Worm (Caenorhabditis elegans) whole organism, L2 larva: ENCODE measurements around the gene sqst-5.

Experiments
- mab-5 ChIP-seq: fragments of 150-350 bp; optimal IDR thresholded peaks from 2 replicates; lab custom pipeline; 2014; ENCODE audit warnings: missing biosample characterization, missing genetic modification characterization
- unc-62 ChIP-seq: fragments of 150-350 bp; optimal IDR thresholded peaks from 2 replicates; lab custom pipeline; 2014; ENCODE audit warnings: missing biosample characterization, missing genetic modification reagents, missing genetic modification characterization

DNA sequence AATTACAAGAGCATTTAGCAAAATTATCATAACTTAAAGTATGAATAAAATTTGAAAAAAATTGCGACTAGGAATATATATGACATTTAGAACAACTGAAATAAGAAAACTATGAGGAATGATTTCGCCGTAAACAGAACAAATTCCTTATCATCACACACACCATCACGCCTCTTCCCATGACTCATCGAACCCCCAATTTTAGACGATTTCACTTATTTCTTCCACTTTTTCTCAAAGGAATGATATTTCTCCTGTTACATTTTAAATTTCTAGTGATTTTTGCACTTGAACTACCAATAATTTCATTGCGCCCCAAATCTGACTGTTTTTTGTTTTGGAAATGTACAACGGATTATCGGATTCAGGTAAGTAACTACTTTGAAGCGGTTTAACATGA lies 9.2 kb upstream of the sqst-5 start, which contains the start of the genes zig-13 and ver-1:
- TF ChIP-seq unc-62 (GFP tag; lab: Kevin White, UChicago), result no peak
- no peak for TF ChIP-seq mab-5 (tag; lab: Kevin White, UChicago)
